Worm (Caenorhabditis elegans): Measurements from ENCODE around the gene srw-21.

ce11 chrV:15536320-15536719, 48.5 kb downstream of the srw-21 start, which contains the start of gene F21A3.4:
- TF ChIP-seq elt-3 (tag; optimal IDR thresholded peaks at IDR 0.05) (no peak), ama-1 (optimal IDR thresholded peaks at IDR 0.05) (no peak), nhr-77 (tag; optimal IDR thresholded peaks at IDR 0.05) (no peak), unc-39 (tag; optimal IDR thresholded peaks at IDR 0.05) (no peak), ceh-16 (tag; optimal IDR thresholded peaks at IDR 0.05) (no peak), unc-62 (GFP tag; optimal IDR thresholded peaks at IDR 0.05) (no peak), peb-1 (tag; optimal IDR thresholded peaks at IDR 0.05) (no peak), elt-1 (tag; optimal IDR thresholded peaks at IDR 0.05) (no peak), lsy-2 (tag; optimal IDR thresholded peaks at IDR 0.05) (no peak)
